Worm (Caenorhabditis elegans) whole organism, young adult: ENCODE measurements around the gene R53.8.
A peak's percentile ranks its signal among the peaks of the same experiment; 100 is the strongest.

ENCODE experiments used
- B0019.2 ChIP-seq: fragments of 200-800 bp; sonication (Bioruptor generic); conservative IDR thresholded peaks from 2 replicates; pipeline ENCODE4 v1.3.6; 2022; ENCODE audit warnings: missing genetic modification reagents, missing genetic modification characterization, missing compliant biosample characterization
- B0336.3 ChIP-seq: fragments of 200-800 bp; sonication (Bioruptor generic); IDR thresholded peaks from 2 replicates; pipeline ENCODE4 v1.3.6; 2022; ENCODE audit warnings: missing genetic modification characterization, missing compliant biosample characterization
- F10E7.11 ChIP-seq: sonication (generic microtip); optimal IDR thresholded peaks from 2 replicates; lab custom pipeline; 2017; ENCODE audit warnings: mild to moderate bottlenecking, missing genetic modification characterization, moderate library complexity, missing compliant biosample characterization
- F33H1.4 ChIP-seq: fragments of 200-800 bp; sonication (Bioruptor generic); IDR thresholded peaks from 2 replicates; pipeline ENCODE4 v1.3.6; 2022; ENCODE audit warnings: missing genetic modification reagents, missing genetic modification characterization, missing compliant biosample characterization
- F39B2.1 ChIP-seq: fragments of 200-800 bp; sonication (Bioruptor generic); IDR thresholded peaks from 2 replicates; pipeline ENCODE4 v1.3.6; 2022; ENCODE audit warnings: missing genetic modification reagents, missing genetic modification characterization, missing compliant biosample characterization
- F49E8.2 ChIP-seq: sonication (generic microtip); optimal IDR thresholded peaks from 3 replicates; lab custom pipeline; 2017; ENCODE audit warnings: missing genetic modification characterization, mild to moderate bottlenecking, missing compliant biosample characterization, antibody characterized with exemption, moderate library complexity; ENCODE audit not compliant: insufficient read depth
- F52B5.7 ChIP-seq: sonication (generic microtip); optimal IDR thresholded peaks from 2 replicates; lab custom pipeline; 2016; ENCODE audit warnings: mild to moderate bottlenecking, missing genetic modification characterization, missing compliant biosample characterization
- F55B11.4 ChIP-seq: sonication (generic microtip); optimal IDR thresholded peaks from 2 replicates; lab custom pipeline; 2016; ENCODE audit warnings: missing compliant biosample characterization, missing genetic modification characterization, borderline replicate concordance; ENCODE audit not compliant: insufficient read depth
- Y53F4B.3 ChIP-seq: fragments of 200-800 bp; sonication (Bioruptor generic); IDR thresholded peaks from 2 replicates; pipeline ENCODE4 v1.3.6; 2022; ENCODE audit warnings: missing genetic modification reagents, missing genetic modification characterization, missing compliant biosample characterization
- Y56A3A.18 ChIP-seq: fragments of 200-800 bp; sonication (Bioruptor generic); IDR thresholded peaks from 2 replicates; pipeline ENCODE4 v1.3.6; 2022; ENCODE audit warnings: missing genetic modification reagents, missing genetic modification characterization, missing compliant biosample characterization
- ZK185.1 ChIP-seq: sonication (generic microtip); optimal IDR thresholded peaks from 2 replicates; lab custom pipeline; 2016; ENCODE audit warnings: mild to moderate bottlenecking, missing genetic modification characterization, missing compliant biosample characterization; ENCODE audit not compliant: poor library complexity, severe bottlenecking
- akir-1 ChIP-seq: fragments of 200-800 bp; sonication (Bioruptor generic); optimal IDR thresholded peaks from 2 replicates; lab custom pipeline; 2018; ENCODE audit warnings: mild to moderate bottlenecking, missing genetic modification characterization, moderate library complexity, missing compliant biosample characterization
- atf-7 ChIP-seq: sonication (generic microtip); optimal IDR thresholded peaks from 2 replicates; lab custom pipeline; 2017; ENCODE audit warnings: mild to moderate bottlenecking, missing genetic modification characterization, missing compliant biosample characterization
- attf-5 ChIP-seq: fragments of 200-800 bp; sonication (Bioruptor generic); optimal IDR thresholded peaks from 2 replicates; lab custom pipeline; 2018; ENCODE audit warnings: mild to moderate bottlenecking, missing genetic modification characterization, missing compliant biosample characterization
- ccch-3 ChIP-seq: fragments of 200-800 bp; sonication (Bioruptor generic); optimal IDR thresholded peaks from 2 replicates; lab custom pipeline; 2018; ENCODE audit warnings: mild to moderate bottlenecking, missing genetic modification characterization, missing compliant biosample characterization
- cebp-1 ChIP-seq, 2 experiments: fragments of 200-800 bp in 1 of 2; sonication (Bioruptor generic) in 1 of 2; sonication (generic microtip) in 1 of 2; IDR thresholded peaks in 1 of 2; optimal IDR thresholded peaks in 1 of 2; 2 replicates each; pipeline versions ENCODE4 v1.3.6 to Lab custom; 2017 to 2022; ENCODE audit warnings: missing compliant biosample characterization in 2 of 2, missing genetic modification characterization in 2 of 2, mild to moderate bottlenecking in 1 of 2, missing genetic modification reagents in 1 of 2, moderate library complexity in 1 of 2
- cebp-2 ChIP-seq: fragments of 200-800 bp; sonication (Bioruptor generic); IDR thresholded peaks from 2 replicates; pipeline ENCODE4 v1.3.6; 2022; ENCODE audit warnings: missing genetic modification characterization, missing compliant biosample characterization
- ceh-27 ChIP-seq: fragments of 200-800 bp; sonication (Bioruptor generic); optimal IDR thresholded peaks from 2 replicates; lab custom pipeline; 2018; ENCODE audit warnings: mild to moderate bottlenecking, missing genetic modification characterization, moderate library complexity, missing compliant biosample characterization
- ceh-40 ChIP-seq: fragments of 200-800 bp; sonication (Bioruptor generic); IDR thresholded peaks from 2 replicates; pipeline ENCODE4 v1.3.6; 2022; ENCODE audit warnings: missing genetic modification characterization, missing compliant biosample characterization
- ceh-58 ChIP-seq: fragments of 200-800 bp; sonication (Bioruptor generic); IDR thresholded peaks from 2 replicates; pipeline ENCODE4 v1.3.6; 2022; ENCODE audit warnings: missing genetic modification characterization, missing compliant biosample characterization
- ceh-91 ChIP-seq: fragments of 200-800 bp; sonication (Bioruptor generic); IDR thresholded peaks from 2 replicates; pipeline ENCODE4 v1.3.6; 2022; ENCODE audit warnings: missing genetic modification reagents, missing genetic modification characterization, missing compliant biosample characterization
- chd-7 ChIP-seq: sonication (generic microtip); optimal IDR thresholded peaks from 2 replicates; lab custom pipeline; 2016; ENCODE audit warnings: mild to moderate bottlenecking, missing genetic modification characterization, moderate library complexity, missing compliant biosample characterization
- egl-18 ChIP-seq: fragments of 200-800 bp; sonication (Bioruptor generic); IDR thresholded peaks from 2 replicates; pipeline ENCODE4 v1.3.6; 2022; ENCODE audit warnings: missing genetic modification reagents, missing genetic modification characterization, missing compliant biosample characterization
- fkh-3 ChIP-seq: sonication (generic microtip); optimal IDR thresholded peaks from 2 replicates; lab custom pipeline; 2016; ENCODE audit warnings: mild to moderate bottlenecking, missing genetic modification characterization, missing compliant biosample characterization
- gei-17 ChIP-seq: fragments of 200-800 bp; sonication (Bioruptor generic); optimal IDR thresholded peaks from 2 replicates; lab custom pipeline; 2018; ENCODE audit warnings: mild to moderate bottlenecking, missing genetic modification characterization, missing compliant biosample characterization
- him-1 ChIP-seq: sonication (generic microtip); optimal IDR thresholded peaks from 2 replicates; lab custom pipeline; 2016; ENCODE audit warnings: missing genotype, missing genetic modification reagents, missing genetic modification characterization, missing compliant biosample characterization
- hlh-26 ChIP-seq: fragments of 200-800 bp; sonication (Bioruptor generic); conservative IDR thresholded peaks from 2 replicates; pipeline ENCODE4 v1.3.6; 2022; ENCODE audit warnings: missing genetic modification reagents, missing genetic modification characterization, missing compliant biosample characterization
- hmg-1.2 ChIP-seq: fragments of 200-800 bp; sonication (Bioruptor generic); IDR thresholded peaks from 2 replicates; pipeline ENCODE4 v1.3.6; 2022; ENCODE audit warnings: missing genetic modification reagents, missing genetic modification characterization, missing compliant biosample characterization
- hmg-20 ChIP-seq: fragments of 200-800 bp; sonication (Bioruptor generic); IDR thresholded peaks from 2 replicates; pipeline ENCODE4 v1.3.6; 2022; ENCODE audit warnings: missing genetic modification reagents, missing genetic modification characterization, missing compliant biosample characterization
- hsf-1 ChIP-seq: fragments of 200-800 bp; sonication (Bioruptor generic); IDR thresholded peaks from 2 replicates; pipeline ENCODE4 v1.3.6; 2022; ENCODE audit warnings: missing genetic modification reagents, missing genetic modification characterization, missing compliant biosample characterization
- lag-1 ChIP-seq: fragments of 200-800 bp; sonication (Bioruptor generic); IDR thresholded peaks from 2 replicates; pipeline ENCODE4 v1.3.6; 2022; ENCODE audit warnings: missing genetic modification reagents, missing genetic modification characterization, missing compliant biosample characterization
- lin-26 ChIP-seq: fragments of 200-800 bp; sonication (Bioruptor generic); IDR thresholded peaks from 2 replicates; pipeline ENCODE4 v1.3.6; 2022; ENCODE audit warnings: missing genetic modification reagents, missing genetic modification characterization, missing compliant biosample characterization
- lir-1 ChIP-seq: fragments of 200-800 bp; sonication (Bioruptor generic); conservative IDR thresholded peaks from 2 replicates; pipeline ENCODE4 v1.3.6; 2022; ENCODE audit warnings: missing genetic modification reagents, missing genetic modification characterization, missing compliant biosample characterization
- madf-3 ChIP-seq: fragments of 200-800 bp; sonication (Bioruptor generic); IDR thresholded peaks from 2 replicates; pipeline ENCODE4 v1.3.6; 2022; ENCODE audit warnings: missing genetic modification reagents, missing genetic modification characterization, missing compliant biosample characterization
- madf-8 ChIP-seq: fragments of 200-800 bp; sonication (Bioruptor generic); conservative IDR thresholded peaks from 2 replicates; pipeline ENCODE4 v1.3.6; 2022; ENCODE audit warnings: missing genetic modification reagents, missing genetic modification characterization, missing compliant biosample characterization
- mcd-1 ChIP-seq: fragments of 200-800 bp; sonication (Bioruptor generic); IDR thresholded peaks from 2 replicates; pipeline ENCODE4 v1.3.6; 2022; ENCODE audit warnings: missing genetic modification reagents, missing genetic modification characterization, missing compliant biosample characterization
- nfyb-1 ChIP-seq: fragments of 200-800 bp; sonication (Bioruptor generic); IDR thresholded peaks from 2 replicates; pipeline ENCODE4 v1.3.6; 2022; ENCODE audit warnings: missing genetic modification reagents, missing genetic modification characterization, missing compliant biosample characterization
- nhr-27 ChIP-seq: fragments of 200-800 bp; sonication (Bioruptor generic); optimal IDR thresholded peaks from 2 replicates; lab custom pipeline; 2018; ENCODE audit warnings: mild to moderate bottlenecking, missing genetic modification characterization, moderate library complexity, missing compliant biosample characterization
- nhr-80 ChIP-seq: sonication (generic microtip); optimal IDR thresholded peaks from 2 replicates; lab custom pipeline; 2016; ENCODE audit warnings: missing genetic modification characterization, missing compliant biosample characterization
- nhr-90 ChIP-seq: sonication (generic microtip); optimal IDR thresholded peaks from 2 replicates; lab custom pipeline; 2016; ENCODE audit warnings: missing genotype, mild to moderate bottlenecking, missing genetic modification characterization, missing compliant biosample characterization
- pbrm-1 ChIP-seq: fragments of 200-800 bp; sonication (Bioruptor generic); IDR thresholded peaks from 2 replicates; pipeline ENCODE4 v1.3.6; 2022; ENCODE audit warnings: missing genetic modification reagents, missing genetic modification characterization, missing compliant biosample characterization
- rpc-1 ChIP-seq, 2 experiments: fragments of 150-350 bp in 1 of 2; sonication (generic microtip) in 1 of 2; optimal IDR thresholded peaks; 2 replicates each; lab custom pipeline; 2014 to 2018; ENCODE audit warnings: missing biosample characterization in 1 of 2, missing genetic modification characterization in 1 of 2, missing genetic modification reagents in 1 of 2, missing genotype in 1 of 2
- sdz-38 ChIP-seq: sonication (generic microtip); optimal IDR thresholded peaks from 2 replicates; lab custom pipeline; 2016; ENCODE audit warnings: missing genotype, missing genetic modification characterization, missing compliant biosample characterization
- snpc-3.4 ChIP-seq: sonication (generic microtip); optimal IDR thresholded peaks from 2 replicates; lab custom pipeline; 2017; ENCODE audit warnings: missing genetic modification characterization, mild to moderate bottlenecking, missing compliant biosample characterization, antibody characterized with exemption, moderate library complexity, missing genotype, missing genetic modification reagents
- somi-1 ChIP-seq: fragments of 200-800 bp; sonication (Bioruptor generic); optimal IDR thresholded peaks from 2 replicates; lab custom pipeline; 2018; ENCODE audit warnings: mild to moderate bottlenecking, missing genetic modification characterization, missing compliant biosample characterization
- unc-62 ChIP-seq: fragments of 150-350 bp; optimal IDR thresholded peaks from 2 replicates; lab custom pipeline; 2014; ENCODE audit warnings: missing biosample characterization, missing genetic modification reagents, missing genetic modification characterization
- ztf-18 ChIP-seq: sonication (generic microtip); optimal IDR thresholded peaks from 2 replicates; lab custom pipeline; 2016; ENCODE audit warnings: missing genotype, mild to moderate bottlenecking, missing genetic modification characterization, missing compliant biosample characterization
- ztf-28 ChIP-seq: fragments of 200-800 bp; sonication (Bioruptor generic); IDR thresholded peaks from 2 replicates; pipeline ENCODE4 v1.3.6; 2022; ENCODE audit warnings: missing genetic modification reagents, missing genetic modification characterization, missing compliant biosample characterization

The R53.8 gene

ce11 chrII:9937611-9938010 lies 38.9 kb upstream of the R53.8 start (continued):
- no peak for TF ChIP-seq atf-7 (tag; lab: Kevin White, UChicago)
- no peak for TF ChIP-seq ceh-91 (GFP tag; lab: Robert Waterston, UW)
- no peak for TF ChIP-seq madf-3
- no peak for TF ChIP-seq madf-8 (GFP tag; lab: Robert Waterston, UW)
- TF ChIP-seq hmg-20 (GFP tag; lab: Robert Waterston, UW), result no peak
- no peak for TF ChIP-seq cebp-1 (GFP tag; IDR thresholded peaks at IDR 0.05; lab: Robert Waterston, UW)
- TF ChIP-seq cebp-1 (tag; optimal IDR thresholded peaks at IDR 0.05; lab: Kevin White, UChicago), result peak; percentile 55
- TF ChIP-seq lag-1 (GFP tag; lab: Robert Waterston, UW), result no peak
- TF ChIP-seq lir-1 (GFP tag; lab: Robert Waterston, UW), result 0 out of 2 replicates have a peak, but pooled peaks have one; percentile 9
- TF ChIP-seq snpc-3.4 (tag; lab: Kevin White, UChicago), result no peak
- TF ChIP-seq ceh-58 (GFP tag; lab: Robert Waterston, UW), result no peak
- TF ChIP-seq pbrm-1, result no peak
- peak; percentile 81 for TF ChIP-seq nhr-80
- TF ChIP-seq F55B11.4 (tag; lab: Kevin White, UChicago), result no peak
- TF ChIP-seq ceh-40 (GFP tag; lab: Robert Waterston, UW), result no peak
- peak; percentile 6 for TF ChIP-seq ztf-18 (tag; lab: Kevin White, UChicago)
- TF ChIP-seq sdz-38, result no peak
- no peak for TF ChIP-seq chd-7 (tag; lab: Kevin White, UChicago)
- TF ChIP-seq ZK185.1, result peak; percentile 34
- TF ChIP-seq fkh-3 (tag; lab: Kevin White, UChicago), result no peak
- no peak for TF ChIP-seq cebp-2 (GFP tag; lab: Robert Waterston, UW)
- peak; percentile 50; the same call in 1 of the 2 replicates for TF ChIP-seq hmg-1.2 (GFP tag; lab: Robert Waterston, UW)
- TF ChIP-seq F52B5.7 (tag; lab: Kevin White, UChicago), result no peak
- TF ChIP-seq nhr-27 (tag; lab: Kevin White, UChicago), result no peak
- TF ChIP-seq ztf-28 (GFP tag; lab: Robert Waterston, UW), result no peak
- no peak for TF ChIP-seq unc-62 (GFP tag; lab: Kevin White, UChicago)
- no peak for TF ChIP-seq gei-17
- TF ChIP-seq B0336.3 (GFP tag; lab: Robert Waterston, UW), result peak; percentile 49
- no peak for TF ChIP-seq ccch-3 (GFP tag; lab: Kevin White, UChicago)
- TF ChIP-seq F39B2.1 (GFP tag; lab: Robert Waterston, UW), result no peak

ce11 chrII:9938877-9939276 lies 37.6 kb upstream of the R53.8 start, which contains the start of the genes C05C10.7 and C05C10.5:
C05C10.7 (minus strand) TSS chrII:9938971.
C05C10.5 (plus strand) TSS chrII:9939040.
- TF ChIP-seq pbrm-1 (no peak), him-1 (tag; lab: Kevin White, UChicago) (no peak), madf-3 (peak; percentile 75), ztf-18 (tag; lab: Kevin White, UChicago) (no peak), Y53F4B.3 (GFP tag; lab: Robert Waterston, UW) (no peak), ceh-27 (no peak), rpc-1 (optimal IDR thresholded peaks at IDR 0.05; lab: Kevin White, UChicago) (no peak), rpc-1 (tag; optimal IDR thresholded peaks at IDR 0.05; lab: Kevin White, UChicago) (no peak), Y56A3A.18 (GFP tag; lab: Robert Waterston, UW) (no peak), nfyb-1 (GFP tag; lab: Robert Waterston, UW) (no peak), cebp-2 (GFP tag; lab: Robert Waterston, UW) (no peak), nhr-90 (no peak), B0019.2 (GFP tag; lab: Robert Waterston, UW) (peak; percentile 86), F49E8.2 (no peak), akir-1 (GFP tag; lab: Kevin White, UChicago) (no peak), F10E7.11 (tag; lab: Kevin White, UChicago) (no peak), mcd-1 (GFP tag; lab: Robert Waterston, UW) (peak; percentile 13; the same call in 1 of the 2 replicates), attf-5 (GFP tag; lab: Kevin White, UChicago) (no peak), gei-17 (no peak), lin-26 (GFP tag; lab: Robert Waterston, UW) (no peak), somi-1 (GFP tag; lab: Kevin White, UChicago) (no peak), hsf-1 (GFP tag; lab: Robert Waterston, UW) (peak; percentile 80), F33H1.4 (GFP tag; lab: Robert Waterston, UW) (peak; percentile 82), egl-18 (GFP tag; lab: Robert Waterston, UW) (no peak), hlh-26 (GFP tag; lab: Robert Waterston, UW) (no peak)
